Worm (Caenorhabditis elegans) whole organism, L2 larva: ENCODE data around the gene apb-1.

Source experiments
- C34F6.9 ChIP-seq: fragments of 150-350 bp; optimal IDR thresholded peaks from 2 replicates; lab custom pipeline; 2014; ENCODE audit warnings: missing biosample characterization, missing genetic modification characterization
- F13H6.1 ChIP-seq: sonication (generic microtip); optimal IDR thresholded peaks from 2 replicates; lab custom pipeline; 2016; ENCODE audit warnings: missing genetic modification characterization, missing compliant biosample characterization
- R02D3.7 ChIP-seq: fragments of 150-350 bp; optimal IDR thresholded peaks from 2 replicates; lab custom pipeline; 2014; ENCODE audit warnings: missing biosample characterization, missing genetic modification characterization
- Y55F3AM.14 ChIP-seq: fragments of 200-800 bp; sonication (Bioruptor generic); optimal IDR thresholded peaks from 2 replicates; lab custom pipeline; 2018; ENCODE audit warnings: mild to moderate bottlenecking, missing genetic modification characterization, missing compliant biosample characterization
- ZK546.5 ChIP-seq: sonication (generic microtip); optimal IDR thresholded peaks from 2 replicates; lab custom pipeline; 2017; ENCODE audit warnings: missing biosample characterization, missing genetic modification characterization
- alr-1 ChIP-seq: fragments of 150-350 bp; optimal IDR thresholded peaks from 2 replicates; lab custom pipeline; 2014; ENCODE audit warnings: missing biosample characterization, missing genetic modification characterization
- aly-2 ChIP-seq: fragments of 150-350 bp; optimal IDR thresholded peaks from 2 replicates; lab custom pipeline; 2014; ENCODE audit warnings: missing biosample characterization, missing genetic modification characterization
- ama-1 ChIP-seq: fragments of 150-350 bp; optimal IDR thresholded peaks from 2 replicates; lab custom pipeline; 2018; ENCODE audit warnings: inconsistent platforms
- blmp-1 ChIP-seq: sonication (generic microtip); optimal IDR thresholded peaks from 2 replicates; lab custom pipeline; 2017; ENCODE audit warnings: missing genetic modification characterization, mild to moderate bottlenecking, missing compliant biosample characterization, antibody characterized with exemption, moderate library complexity; ENCODE audit not compliant: insufficient read depth
- ceh-16 ChIP-seq: fragments of 150-350 bp; optimal IDR thresholded peaks from 2 replicates; lab custom pipeline; 2014; ENCODE audit warnings: missing biosample characterization, missing genetic modification characterization
- ceh-82 ChIP-seq: fragments of 150-350 bp; optimal IDR thresholded peaks from 2 replicates; lab custom pipeline; 2014; ENCODE audit warnings: missing biosample characterization, missing genetic modification characterization
- crh-2 ChIP-seq: sonication (generic microtip); optimal IDR thresholded peaks from 2 replicates; lab custom pipeline; 2017; ENCODE audit warnings: missing biosample characterization, missing genetic modification characterization
- dmd-4 ChIP-seq: sonication (generic microtip); optimal IDR thresholded peaks from 2 replicates; lab custom pipeline; 2017; ENCODE audit warnings: missing biosample characterization, missing genetic modification characterization
- egl-27 ChIP-seq: sonication (generic microtip); optimal IDR thresholded peaks from 3 replicates; lab custom pipeline; 2017; ENCODE audit warnings: missing biosample characterization, missing genetic modification reagents, missing genetic modification characterization
- elt-1 ChIP-seq: fragments of 150-350 bp; optimal IDR thresholded peaks from 2 replicates; lab custom pipeline; 2014; ENCODE audit warnings: missing biosample characterization, missing genetic modification characterization
- elt-3 ChIP-seq: sonication (generic microtip); optimal IDR thresholded peaks from 2 replicates; lab custom pipeline; 2017; ENCODE audit warnings: missing biosample characterization, missing genetic modification characterization
- fos-1 ChIP-seq: fragments of 150-350 bp; optimal IDR thresholded peaks from 2 replicates; lab custom pipeline; 2014; ENCODE audit warnings: missing biosample characterization, missing genetic modification characterization
- gmeb-1 ChIP-seq: fragments of 150-350 bp; optimal IDR thresholded peaks from 2 replicates; lab custom pipeline; 2014; ENCODE audit warnings: missing biosample characterization, missing genetic modification characterization
- lin-11 ChIP-seq: fragments of 150-350 bp; sonication (generic microtip); optimal IDR thresholded peaks from 2 replicates; lab custom pipeline; 2014; ENCODE audit warnings: missing biosample characterization, missing genetic modification characterization, inconsistent platforms, mixed read lengths
- lin-13 ChIP-seq: fragments of 150-350 bp; optimal IDR thresholded peaks from 2 replicates; lab custom pipeline; 2014; ENCODE audit warnings: missing biosample characterization, missing genetic modification reagents, missing genetic modification characterization
- lin-39 ChIP-seq: fragments of 150-350 bp; optimal IDR thresholded peaks from 2 replicates; lab custom pipeline; 2014; ENCODE audit warnings: missing biosample characterization, missing genetic modification reagents, missing genetic modification characterization
- lsy-2 ChIP-seq, 2 experiments: fragments of 150-350 bp in 1 of 2; sonication (generic microtip) in 1 of 2; optimal IDR thresholded peaks; 2 replicates each; lab custom pipeline; 2014 to 2017; ENCODE audit warnings: missing biosample characterization in 2 of 2, missing genetic modification characterization in 2 of 2
- mab-5 ChIP-seq: fragments of 150-350 bp; optimal IDR thresholded peaks from 2 replicates; lab custom pipeline; 2014; ENCODE audit warnings: missing biosample characterization, missing genetic modification characterization
- mbf-1 ChIP-seq: sonication (generic microtip); optimal IDR thresholded peaks from 2 replicates; lab custom pipeline; 2017; ENCODE audit warnings: missing biosample characterization, missing genetic modification characterization
- mdl-1 ChIP-seq, 2 experiments: fragments of 150-350 bp in 1 of 2; sonication (generic microtip) in 1 of 2; optimal IDR thresholded peaks; 2 replicates each; lab custom pipeline; 2017; ENCODE audit warnings: missing biosample characterization in 2 of 2, missing genetic modification characterization in 2 of 2
- nhr-10 ChIP-seq: sonication (generic microtip); optimal IDR thresholded peaks from 2 replicates; lab custom pipeline; 2017; ENCODE audit warnings: missing biosample characterization, missing genetic modification characterization
- nhr-11 ChIP-seq: fragments of 150-350 bp; optimal IDR thresholded peaks from 2 replicates; lab custom pipeline; 2014; ENCODE audit warnings: missing biosample characterization, missing genetic modification characterization
- nhr-12 ChIP-seq: fragments of 150-350 bp; optimal IDR thresholded peaks from 2 replicates; lab custom pipeline; 2014; ENCODE audit warnings: missing biosample characterization, missing genetic modification characterization
- nhr-129 ChIP-seq: fragments of 150-350 bp; optimal IDR thresholded peaks from 2 replicates; lab custom pipeline; 2014; ENCODE audit warnings: missing biosample characterization, missing genetic modification characterization
- nhr-21 ChIP-seq: fragments of 150-350 bp; optimal IDR thresholded peaks from 2 replicates; lab custom pipeline; 2014; ENCODE audit warnings: missing biosample characterization, missing genetic modification characterization
- nhr-23 ChIP-seq: fragments of 150-350 bp; optimal IDR thresholded peaks from 2 replicates; lab custom pipeline; 2014; ENCODE audit warnings: missing biosample characterization, missing genetic modification reagents, missing genetic modification characterization
- nhr-237 ChIP-seq: fragments of 150-350 bp; optimal IDR thresholded peaks from 2 replicates; lab custom pipeline; 2014; ENCODE audit warnings: missing biosample characterization, missing genetic modification characterization
- nhr-25 ChIP-seq: fragments of 150-350 bp; sonication (generic microtip); optimal IDR thresholded peaks from 3 replicates; lab custom pipeline; 2014; ENCODE audit warnings: missing biosample characterization, missing genetic modification characterization
- nhr-6 ChIP-seq: fragments of 150-350 bp; optimal IDR thresholded peaks from 2 replicates; lab custom pipeline; 2014; ENCODE audit warnings: missing biosample characterization, missing genetic modification characterization
- nhr-77 ChIP-seq: fragments of 150-350 bp; optimal IDR thresholded peaks from 2 replicates; lab custom pipeline; 2014; ENCODE audit warnings: missing biosample characterization, missing genetic modification characterization
- peb-1 ChIP-seq: fragments of 150-350 bp; optimal IDR thresholded peaks from 2 replicates; lab custom pipeline; 2014; ENCODE audit warnings: missing biosample characterization, missing genetic modification characterization
- sem-4 ChIP-seq: fragments of 150-350 bp; optimal IDR thresholded peaks from 2 replicates; lab custom pipeline; 2014; ENCODE audit warnings: missing biosample characterization, missing genetic modification reagents, missing genetic modification characterization
- skn-1 ChIP-seq: sonication (generic microtip); optimal IDR thresholded peaks from 2 replicates; lab custom pipeline; 2017; ENCODE audit warnings: missing biosample characterization, missing genetic modification characterization
- sma-3 ChIP-seq: sonication (generic microtip); optimal IDR thresholded peaks from 2 replicates; lab custom pipeline; 2016; ENCODE audit warnings: missing genetic modification reagents, missing genetic modification characterization, missing compliant biosample characterization
- sma-9 ChIP-seq, 2 experiments: fragments of 150-350 bp in 1 of 2; sonication (generic microtip) in 1 of 2; optimal IDR thresholded peaks; 2 replicates each; lab custom pipeline; 2014 to 2016; ENCODE audit warnings: missing genetic modification characterization in 2 of 2, mild to moderate bottlenecking in 1 of 2, missing biosample characterization in 1 of 2, missing compliant biosample characterization in 1 of 2, missing genetic modification reagents in 1 of 2, moderate library complexity in 1 of 2
- snpc-4 ChIP-seq: fragments of 150-350 bp; optimal IDR thresholded peaks from 2 replicates; lab custom pipeline; 2014; ENCODE audit warnings: missing biosample characterization, missing genetic modification characterization
- unc-39 ChIP-seq: fragments of 150-350 bp; optimal IDR thresholded peaks from 2 replicates; lab custom pipeline; 2014; ENCODE audit warnings: missing biosample characterization, missing genetic modification characterization
- unc-55 ChIP-seq: fragments of 150-350 bp; sonication (generic microtip); optimal IDR thresholded peaks from 3 replicates; lab custom pipeline; 2014; ENCODE audit warnings: missing biosample characterization, missing genetic modification reagents, missing genetic modification characterization
- unc-62 ChIP-seq: fragments of 150-350 bp; optimal IDR thresholded peaks from 2 replicates; lab custom pipeline; 2014; ENCODE audit warnings: missing biosample characterization, missing genetic modification reagents, missing genetic modification characterization
- zag-1 ChIP-seq: fragments of 150-350 bp; optimal IDR thresholded peaks from 2 replicates; lab custom pipeline; 2014; ENCODE audit warnings: missing biosample characterization, missing genetic modification characterization
- ztf-1 ChIP-seq: fragments of 200-800 bp; sonication (Bioruptor generic); conservative IDR thresholded peaks from 2 replicates; pipeline ENCODE4 v1.3.6; 2022; ENCODE audit warnings: missing genetic modification characterization, missing compliant biosample characterization
- ztf-11 ChIP-seq: sonication (generic microtip); optimal IDR thresholded peaks from 2 replicates; lab custom pipeline; 2017; ENCODE audit warnings: missing biosample characterization, missing genetic modification characterization
- ztf-4 ChIP-seq: fragments of 150-350 bp; optimal IDR thresholded peaks from 2 replicates; lab custom pipeline; 2014; ENCODE audit warnings: missing biosample characterization, missing genetic modification characterization

apb-1 gene

ce11 chrIII:2596984-2597454 lies at the start of gene apb-1:
apb-1 (minus strand) TSS chrIII:2597034.
- peak; percentile 77 for TF ChIP-seq nhr-6 (tag; lab: Kevin White, UChicago)
- TF ChIP-seq lsy-2 (tag; optimal IDR thresholded peaks at IDR 0.05; lab: Kevin White, UChicago), result peak; percentile 92 to 96
- TF ChIP-seq mbf-1 (tag; lab: Kevin White, UChicago), result peak; percentile 23
- peak; percentile 80 for TF ChIP-seq fos-1 (tag; lab: Kevin White, UChicago)
- peak; percentile 92 for TF ChIP-seq egl-27 (tag; lab: Kevin White, UChicago)
- peak; percentile 93 for TF ChIP-seq lin-13 (GFP tag; lab: Kevin White, UChicago)
- peak; percentile 76 for TF ChIP-seq R02D3.7
- peak; percentile 36 for TF ChIP-seq unc-62 (GFP tag; lab: Kevin White, UChicago)
- peak; percentile 80 for TF ChIP-seq ztf-4 (tag; lab: Kevin White, UChicago)
- TF ChIP-seq snpc-4 (tag; lab: Kevin White, UChicago), result peak; percentile 61
- TF ChIP-seq C34F6.9 (tag; lab: Kevin White, UChicago), result peak; percentile 98
- TF ChIP-seq ceh-16 (tag; lab: Kevin White, UChicago), result peak; percentile 33
- peak; percentile 86 for TF ChIP-seq sem-4 (tag; lab: Kevin White, UChicago)
- TF ChIP-seq ama-1 (lab: Kevin White, UChicago), result peak; percentile 19
- no peak for TF ChIP-seq nhr-11
- peak; percentile 68 for TF ChIP-seq blmp-1 (tag; lab: Kevin White, UChicago)
- TF ChIP-seq lin-11 (tag; lab: Kevin White, UChicago), result peak; percentile 94
- peak; percentile 91 for TF ChIP-seq gmeb-1
- peak; percentile 15 for TF ChIP-seq ceh-82 (tag; lab: Kevin White, UChicago)
- no peak for TF ChIP-seq elt-3 (tag; lab: Kevin White, UChicago)
- TF ChIP-seq nhr-21 (tag; lab: Kevin White, UChicago), result peak; percentile 92
- no peak for TF ChIP-seq unc-39 (tag; lab: Kevin White, UChicago)
- peak; percentile 68 for TF ChIP-seq dmd-4
- TF ChIP-seq lin-39 (tag; lab: Kevin White, UChicago), result no peak
- peak; percentile 91 for TF ChIP-seq F13H6.1 (tag; lab: Kevin White, UChicago)
- no peak for TF ChIP-seq peb-1
- peak; percentile 78 for TF ChIP-seq nhr-77 (tag; lab: Kevin White, UChicago)
- no peak for TF ChIP-seq ztf-1 (GFP tag; lab: Robert Waterston, UW)
- TF ChIP-seq zag-1 (tag; lab: Kevin White, UChicago), result peak; percentile 88
- TF ChIP-seq ztf-11 (tag; lab: Kevin White, UChicago), result peak; percentile 22
- no peak for TF ChIP-seq Y55F3AM.14
- TF ChIP-seq ZK546.5 (tag; lab: Kevin White, UChicago), result peak; percentile 40
- TF ChIP-seq nhr-23, result no peak
- TF ChIP-seq unc-55 (GFP tag; lab: Kevin White, UChicago), result peak; percentile 98
- peak; percentile 48 for TF ChIP-seq nhr-237 (tag; lab: Kevin White, UChicago)
- TF ChIP-seq mab-5, result peak; percentile 95
- TF ChIP-seq nhr-10 (tag; lab: Kevin White, UChicago), result peak; percentile 65
- TF ChIP-seq mdl-1 (tag; optimal IDR thresholded peaks at IDR 0.05; lab: Kevin White, UChicago), result peak in 1 of 2 experiments; percentile 69
- TF ChIP-seq skn-1, result no peak
- TF ChIP-seq sma-3, result peak; percentile 93
- peak; percentile 76 for TF ChIP-seq aly-2 (tag; lab: Kevin White, UChicago)
- peak; percentile 78 for TF ChIP-seq nhr-129
- TF ChIP-seq sma-9 (GFP tag; optimal IDR thresholded peaks at IDR 0.05; lab: Kevin White, UChicago), result no peak
- TF ChIP-seq sma-9 (tag; optimal IDR thresholded peaks at IDR 0.05; lab: Kevin White, UChicago), result no peak
- TF ChIP-seq nhr-12 (tag; lab: Kevin White, UChicago), result no peak
- peak; percentile 94 for TF ChIP-seq crh-2
- TF ChIP-seq nhr-25 (tag; lab: Kevin White, UChicago), result peak; percentile 86
- TF ChIP-seq alr-1 (tag; lab: Kevin White, UChicago), result no peak
- no peak for TF ChIP-seq elt-1
